Worm (Caenorhabditis elegans) whole organism, L4 larva: ENCODE data around the gene F53F8.7.
A peak's percentile ranks its signal among the peaks of the same experiment; 100 is the strongest.

ENCODE experiments used
- F10B5.3 ChIP-seq: sonication (generic microtip); optimal IDR thresholded peaks from 2 replicates; lab custom pipeline; 2016; ENCODE audit warnings: mild to moderate bottlenecking, missing genetic modification characterization, missing compliant biosample characterization
- F26F4.8 ChIP-seq: fragments of 200-800 bp; sonication (Bioruptor generic); conservative IDR thresholded peaks from 2 replicates; pipeline ENCODE4 v1.3.6; 2022; ENCODE audit warnings: missing genetic modification characterization, missing compliant biosample characterization
- F37D6.2 ChIP-seq: sonication (generic microtip); optimal IDR thresholded peaks from 2 replicates; lab custom pipeline; 2016; ENCODE audit warnings: mild to moderate bottlenecking, missing genetic modification characterization, missing compliant biosample characterization
- R02D3.7 ChIP-seq: fragments of 150-350 bp; sonication (generic microtip); optimal IDR thresholded peaks from 3 replicates; lab custom pipeline; 2014; ENCODE audit warnings: missing biosample characterization, missing genetic modification characterization
- Y75B8A.6 ChIP-seq: fragments of 200-800 bp; sonication (Bioruptor generic); IDR thresholded peaks from 2 replicates; pipeline ENCODE4 v1.3.6; 2022; ENCODE audit warnings: missing genetic modification reagents, missing genetic modification characterization, missing compliant biosample characterization
- arid-1 ChIP-seq: fragments of 200-800 bp; sonication (Bioruptor generic); conservative IDR thresholded peaks from 2 replicates; pipeline ENCODE4 v1.3.6; 2022; ENCODE audit warnings: missing genetic modification reagents, missing genetic modification characterization, missing compliant biosample characterization
- ceh-28 ChIP-seq: fragments of 150-350 bp; optimal IDR thresholded peaks from 2 replicates; lab custom pipeline; 2014; ENCODE audit warnings: missing biosample characterization, missing genetic modification reagents, missing genetic modification characterization
- ceh-32 ChIP-seq: sonication (generic microtip); optimal IDR thresholded peaks from 2 replicates; lab custom pipeline; 2016; ENCODE audit warnings: mild to moderate bottlenecking, missing genetic modification characterization, missing compliant biosample characterization; ENCODE audit not compliant: poor library complexity
- ceh-44 ChIP-seq: fragments of 200-800 bp; sonication (Bioruptor generic); IDR thresholded peaks from 2 replicates; pipeline ENCODE4 v1.3.6; 2022; ENCODE audit warnings: missing genetic modification reagents, missing genetic modification characterization, missing compliant biosample characterization
- ceh-62 ChIP-seq: sonication (generic microtip); optimal IDR thresholded peaks from 2 replicates; lab custom pipeline; 2017; ENCODE audit warnings: missing biosample characterization, missing genetic modification characterization
- ceh-82 ChIP-seq: sonication (generic microtip); optimal IDR thresholded peaks from 2 replicates; lab custom pipeline; 2017; ENCODE audit warnings: missing biosample characterization, missing genetic modification characterization
- ces-1 ChIP-seq: fragments of 150-350 bp; sonication (generic microtip); optimal IDR thresholded peaks from 4 replicates; lab custom pipeline; 2014; ENCODE audit warnings: missing biosample characterization, missing genetic modification reagents, missing genetic modification characterization
- daf-12 ChIP-seq: fragments of 150-350 bp; optimal IDR thresholded peaks from 2 replicates; lab custom pipeline; 2014; ENCODE audit warnings: missing biosample characterization, missing genetic modification reagents, missing genetic modification characterization
- daf-16 ChIP-seq, 3 experiments: sonication (generic microtip); optimal IDR thresholded peaks; 2 replicates each; lab custom pipeline; 2016 to 2017; ENCODE audit warnings: missing genetic modification characterization in 3 of 3, missing genetic modification reagents in 3 of 3, mild to moderate bottlenecking in 2 of 3, missing compliant biosample characterization in 2 of 3, missing biosample characterization in 1 of 3, moderate library complexity in 1 of 3
- daf-8 ChIP-seq: fragments of 200-800 bp; sonication (Bioruptor generic); IDR thresholded peaks from 2 replicates; pipeline ENCODE4 v1.3.6; 2022; ENCODE audit warnings: missing genetic modification characterization, missing compliant biosample characterization
- dmd-9 ChIP-seq: fragments of 200-800 bp; sonication (Bioruptor generic); IDR thresholded peaks from 2 replicates; pipeline ENCODE4 v1.3.6; 2022; ENCODE audit warnings: missing genetic modification reagents, missing genetic modification characterization, missing compliant biosample characterization
- dpl-1 ChIP-seq: fragments of 150-350 bp; optimal IDR thresholded peaks from 2 replicates; lab custom pipeline; 2014; ENCODE audit warnings: missing biosample characterization, missing genetic modification reagents, missing genetic modification characterization
- egl-27 ChIP-seq: sonication (generic microtip); optimal IDR thresholded peaks from 3 replicates; lab custom pipeline; 2017; ENCODE audit warnings: missing biosample characterization, missing genetic modification reagents, missing genetic modification characterization
- hlh-11 ChIP-seq: fragments of 200-800 bp; sonication (Bioruptor generic); optimal IDR thresholded peaks from 2 replicates; lab custom pipeline; 2018; ENCODE audit warnings: mild to moderate bottlenecking, missing genetic modification characterization, missing compliant biosample characterization
- hlh-30 ChIP-seq: sonication (generic microtip); optimal IDR thresholded peaks from 2 replicates; lab custom pipeline; 2017; ENCODE audit warnings: antibody characterized with exemption, mild to moderate bottlenecking, missing genetic modification characterization, missing compliant biosample characterization; ENCODE audit not compliant: insufficient read depth
- jun-1 ChIP-seq: fragments of 150-350 bp; optimal IDR thresholded peaks from 2 replicates; lab custom pipeline; 2014; ENCODE audit warnings: missing biosample characterization, missing genetic modification reagents, missing genetic modification characterization
- lim-7 ChIP-seq: fragments of 200-800 bp; sonication (Bioruptor generic); IDR thresholded peaks from 2 replicates; pipeline ENCODE4 v1.3.6; 2022; ENCODE audit warnings: missing genetic modification characterization, missing compliant biosample characterization
- lin-39 ChIP-seq: fragments of 150-350 bp; optimal IDR thresholded peaks from 2 replicates; lab custom pipeline; 2014; ENCODE audit warnings: missing biosample characterization, missing genetic modification reagents, missing genetic modification characterization
- lsy-2 ChIP-seq, 2 experiments: fragments of 150-350 bp in 1 of 2; sonication (generic microtip) in 1 of 2; optimal IDR thresholded peaks; 2 replicates each; lab custom pipeline; 2014 to 2017; ENCODE audit warnings: missing biosample characterization in 2 of 2, missing genetic modification characterization in 2 of 2
- madf-9 ChIP-seq: fragments of 200-800 bp; sonication (Bioruptor generic); conservative IDR thresholded peaks from 2 replicates; pipeline ENCODE4 v1.3.6; 2022; ENCODE audit warnings: missing genetic modification reagents, missing genetic modification characterization, missing compliant biosample characterization
- mdl-1 ChIP-seq, 2 experiments: fragments of 150-350 bp in 1 of 2; sonication (generic microtip) in 1 of 2; optimal IDR thresholded peaks; 2 replicates each; lab custom pipeline; 2014 to 2017; ENCODE audit warnings: missing biosample characterization in 2 of 2, missing genetic modification characterization in 2 of 2
- mep-1 ChIP-seq: fragments of 150-350 bp; sonication (generic microtip); optimal IDR thresholded peaks from 3 replicates; lab custom pipeline; 2014; ENCODE audit warnings: missing biosample characterization, missing genetic modification characterization
- mxl-2 ChIP-seq: fragments of 200-800 bp; sonication (Bioruptor generic); conservative IDR thresholded peaks from 2 replicates; pipeline ENCODE4 v1.3.6; 2022; ENCODE audit warnings: missing genetic modification reagents, missing genetic modification characterization, missing compliant biosample characterization
- mxl-3 ChIP-seq: fragments of 200-800 bp; sonication (Bioruptor generic); optimal IDR thresholded peaks from 2 replicates; lab custom pipeline; 2018; ENCODE audit warnings: mild to moderate bottlenecking, missing genetic modification characterization, missing compliant biosample characterization
- nhr-10 ChIP-seq: fragments of 150-350 bp; optimal IDR thresholded peaks from 2 replicates; lab custom pipeline; 2014; ENCODE audit warnings: missing biosample characterization, missing genetic modification characterization
- nhr-11 ChIP-seq: fragments of 150-350 bp; optimal IDR thresholded peaks from 2 replicates; lab custom pipeline; 2014; ENCODE audit warnings: missing biosample characterization, missing genetic modification characterization
- nhr-28 ChIP-seq: fragments of 150-350 bp; optimal IDR thresholded peaks from 2 replicates; lab custom pipeline; 2014; ENCODE audit warnings: missing biosample characterization, missing genetic modification characterization
- nhr-41 ChIP-seq: fragments of 200-800 bp; sonication (Bioruptor generic); IDR thresholded peaks from 2 replicates; pipeline ENCODE4 v1.3.6; 2022; ENCODE audit warnings: missing genetic modification reagents, missing genetic modification characterization, missing compliant biosample characterization
- nhr-48 ChIP-seq: sonication (generic microtip); optimal IDR thresholded peaks from 2 replicates; lab custom pipeline; 2016; ENCODE audit warnings: mild to moderate bottlenecking, missing genetic modification characterization, missing compliant biosample characterization
- nhr-76 ChIP-seq: fragments of 150-350 bp; optimal IDR thresholded peaks from 2 replicates; lab custom pipeline; 2014; ENCODE audit warnings: missing biosample characterization, missing genetic modification characterization
- php-3 ChIP-seq: fragments of 200-800 bp; sonication (Bioruptor generic); IDR thresholded peaks from 2 replicates; pipeline ENCODE4 v1.3.6; 2022; ENCODE audit warnings: missing genetic modification reagents, missing genetic modification characterization, missing compliant biosample characterization
- rbr-2 ChIP-seq: sonication (generic microtip); optimal IDR thresholded peaks from 2 replicates; lab custom pipeline; 2016; ENCODE audit warnings: missing genotype, missing genetic modification characterization, missing compliant biosample characterization
- sdz-12 ChIP-seq: fragments of 200-800 bp; sonication (Bioruptor generic); optimal IDR thresholded peaks from 2 replicates; lab custom pipeline; 2018; ENCODE audit warnings: mild to moderate bottlenecking, missing genetic modification characterization, missing compliant biosample characterization
- set-16 ChIP-seq: fragments of 200-800 bp; sonication (Bioruptor generic); IDR thresholded peaks from 2 replicates; pipeline ENCODE4 v1.3.6; 2022; ENCODE audit warnings: missing genetic modification reagents, missing genetic modification characterization, missing compliant biosample characterization
- skn-1 ChIP-seq: fragments of 150-350 bp; optimal IDR thresholded peaks from 2 replicates; lab custom pipeline; 2014; ENCODE audit warnings: missing biosample characterization, missing genetic modification characterization
- spr-1 ChIP-seq: sonication (generic microtip); optimal IDR thresholded peaks from 2 replicates; lab custom pipeline; 2016; ENCODE audit warnings: mild to moderate bottlenecking, missing genetic modification characterization, missing compliant biosample characterization
- tra-1 ChIP-seq: fragments of 200-800 bp; sonication (Bioruptor generic); IDR thresholded peaks from 2 replicates; pipeline ENCODE4 v1.3.6; 2022; ENCODE audit warnings: missing genetic modification reagents, missing genetic modification characterization, missing compliant biosample characterization
- unc-130 ChIP-seq: sonication (generic microtip); optimal IDR thresholded peaks from 2 replicates; lab custom pipeline; 2016; ENCODE audit warnings: missing genetic modification reagents, missing genetic modification characterization, missing compliant biosample characterization
- unc-39 ChIP-seq: sonication (generic microtip); optimal IDR thresholded peaks from 2 replicates; lab custom pipeline; 2017; ENCODE audit warnings: missing biosample characterization, missing genetic modification characterization
- vab-7 ChIP-seq: fragments of 200-800 bp; sonication (Bioruptor generic); IDR thresholded peaks from 2 replicates; pipeline ENCODE4 v1.3.6; 2022; ENCODE audit warnings: missing genetic modification reagents, missing genetic modification characterization, missing compliant biosample characterization
- zfp-2 ChIP-seq: sonication (generic microtip); optimal IDR thresholded peaks from 2 replicates; lab custom pipeline; 2016; ENCODE audit warnings: mild to moderate bottlenecking, missing genetic modification characterization, missing compliant biosample characterization
- zfp-3 ChIP-seq: fragments of 200-800 bp; sonication (Bioruptor generic); conservative IDR thresholded peaks from 2 replicates; pipeline ENCODE4 v1.3.6; 2022; ENCODE audit warnings: missing genetic modification reagents, missing genetic modification characterization, missing compliant biosample characterization
- zip-11 ChIP-seq: fragments of 200-800 bp; sonication (Bioruptor generic); IDR thresholded peaks from 2 replicates; pipeline ENCODE4 v1.3.6; 2022; ENCODE audit warnings: missing genetic modification characterization, missing compliant biosample characterization
- ztf-7 ChIP-seq: fragments of 150-350 bp; optimal IDR thresholded peaks from 2 replicates; lab custom pipeline; 2014; ENCODE audit warnings: missing biosample characterization, missing genetic modification characterization

Gene F53F8.7

ce11 chrV:20713620-20714019 is 15.5 kb upstream of the F53F8.7 start, which contains the start of gene Y44A6C.1:
TSS of gene Y44A6C.1 (plus strand) at chrV:20713920.
- TF ChIP-seq ces-1 (GFP tag; lab: Kevin White, UChicago) (no peak), R02D3.7 (tag; lab: Kevin White, UChicago) (no peak), egl-27 (tag; lab: Kevin White, UChicago) (no peak), php-3 (GFP tag; lab: Robert Waterston, UW) (no peak), jun-1 (tag; lab: Kevin White, UChicago) (no peak), skn-1 (tag; lab: Kevin White, UChicago) (no peak), daf-16 (GFP tag; optimal IDR thresholded peaks at IDR 0.05; lab: Kevin White, UChicago) (no peak), daf-16 (tag; optimal IDR thresholded peaks at IDR 0.05; lab: Kevin White, UChicago) (peak; percentile 15)

ce11 chrV:20712994-20713326 is 14.8 kb upstream of the F53F8.7 start:
- TF ChIP-seq vab-7 (GFP tag; lab: Robert Waterston, UW) (no peak), ceh-62 (no peak), jun-1 (tag; lab: Kevin White, UChicago) (no peak), R02D3.7 (tag; lab: Kevin White, UChicago) (no peak), daf-12 (tag; lab: Kevin White, UChicago) (no peak), rbr-2 (tag; lab: Kevin White, UChicago) (peak; percentile 8), set-16 (GFP tag; lab: Robert Waterston, UW) (no peak), mxl-3 (GFP tag; lab: Kevin White, UChicago) (peak; percentile 35), ceh-28 (tag; lab: Kevin White, UChicago) (no peak), zip-11 (GFP tag; lab: Robert Waterston, UW) (no peak), nhr-76 (tag; lab: Kevin White, UChicago) (no peak), hlh-30 (tag; lab: Kevin White, UChicago) (peak; percentile 65), mxl-2 (GFP tag; lab: Robert Waterston, UW) (no peak), nhr-10 (tag; lab: Kevin White, UChicago) (no peak), daf-16 (GFP tag; optimal IDR thresholded peaks at IDR 0.05; lab: Kevin White, UChicago) (no peak), daf-16 (tag; optimal IDR thresholded peaks at IDR 0.05; lab: Kevin White, UChicago) (peak; percentile 14), ceh-44 (GFP tag; lab: Robert Waterston, UW) (no peak), sdz-12 (no peak), nhr-41 (GFP tag; lab: Robert Waterston, UW) (no peak), F26F4.8 (GFP tag; lab: Robert Waterston, UW) (no peak), F10B5.3 (tag; lab: Kevin White, UChicago) (no peak), php-3 (GFP tag; lab: Robert Waterston, UW) (no peak), unc-39 (tag; lab: Kevin White, UChicago) (no peak), arid-1 (GFP tag; lab: Robert Waterston, UW) (no peak), spr-1 (tag; lab: Kevin White, UChicago) (no peak), ceh-82 (no peak), Y75B8A.6 (GFP tag; lab: Robert Waterston, UW) (no peak), tra-1 (GFP tag; lab: Robert Waterston, UW) (no peak), ces-1 (GFP tag; lab: Kevin White, UChicago) (no peak), mep-1 (tag; lab: Kevin White, UChicago) (peak; percentile 41), nhr-28 (tag; lab: Kevin White, UChicago) (no peak), zfp-2 (tag; lab: Kevin White, UChicago) (no peak), unc-130 (GFP tag; lab: Kevin White, UChicago) (no peak), daf-8 (no peak), mdl-1 (tag; optimal IDR thresholded peaks at IDR 0.05; lab: Kevin White, UChicago) (peak; percentile 40 to 85), lim-7 (GFP tag; lab: Robert Waterston, UW) (no peak), ceh-32 (tag; lab: Kevin White, UChicago) (no peak), F37D6.2 (tag; lab: Kevin White, UChicago) (no peak), nhr-11 (tag; lab: Kevin White, UChicago) (no peak), dmd-9 (no peak), lsy-2 (tag; optimal IDR thresholded peaks at IDR 0.05; lab: Kevin White, UChicago) (peak; percentile 30 to 72), dpl-1 (GFP tag; lab: Kevin White, UChicago) (peak; percentile 54), lin-39 (tag; lab: Kevin White, UChicago) (no peak), zfp-3 (GFP tag; lab: Robert Waterston, UW) (no peak; the same call in 1 of the 2 replicates), ztf-7 (tag; lab: Kevin White, UChicago) (no peak), hlh-11 (tag; lab: Kevin White, UChicago) (peak; percentile 41), madf-9 (GFP tag; lab: Robert Waterston, UW) (no peak), nhr-48 (tag; lab: Kevin White, UChicago) (no peak), skn-1 (tag; lab: Kevin White, UChicago) (no peak)
